Fruit fly (Drosophila melanogaster) whole organism, prepupa: ENCODE measurements around the gene CG42502.

Source experiments
- CG10669 ChIP-seq: fragments of 200-800 bp; sonication (Bioruptor generic); optimal IDR thresholded peaks from 3 replicates; lab custom pipeline; 2018; ENCODE audit warnings: missing biosample characterization, mild to moderate bottlenecking, missing genetic modification characterization, moderate library complexity
- CG3032 ChIP-seq: fragments of 200-800 bp; optimal IDR thresholded peaks from 2 replicates; lab custom pipeline; 2019; ENCODE audit warnings: missing biosample characterization, mild to moderate bottlenecking, missing genetic modification characterization, moderate library complexity
- Ets96B ChIP-seq: fragments of 200-800 bp; optimal IDR thresholded peaks from 2 replicates; lab custom pipeline; 2019; ENCODE audit warnings: missing biosample characterization, mild to moderate bottlenecking, missing genetic modification characterization, moderate library complexity
- Sox14 ChIP-seq: fragments of 200-800 bp; sonication (Bioruptor generic); optimal IDR thresholded peaks from 3 replicates; lab custom pipeline; 2016; ENCODE audit warnings: missing biosample characterization, missing genetic modification characterization
- fd85E ChIP-seq: fragments of 200-800 bp; sonication (Bioruptor generic); optimal IDR thresholded peaks from 3 replicates; lab custom pipeline; 2016; ENCODE audit warnings: missing biosample characterization, missing genetic modification characterization

DNA sequence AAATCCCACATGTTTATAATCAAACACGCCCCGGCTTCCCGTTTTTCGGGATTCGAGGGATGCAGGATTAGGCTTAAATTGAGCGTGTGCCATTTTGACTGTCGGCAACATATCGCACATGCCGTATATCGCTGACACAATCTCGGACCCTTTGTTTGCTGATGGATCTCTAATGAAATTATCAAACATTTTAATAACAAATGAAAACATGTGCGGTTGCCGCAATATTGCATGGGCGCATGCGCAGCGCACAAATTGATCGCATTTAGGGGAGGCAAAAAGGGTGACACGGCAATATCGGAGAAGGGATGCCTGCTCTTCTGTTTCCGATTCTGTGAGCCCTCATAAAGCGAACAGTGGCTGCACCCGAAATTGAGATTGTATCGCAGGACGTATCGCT, 35.8 kb downstream of the CG42502 start:
- TF ChIP-seq fd85E: no peak
- no peak for TF ChIP-seq CG10669
- no peak for TF ChIP-seq Sox14 (GFP tag; lab: Kevin White, UChicago)
- TF ChIP-seq Ets96B (tag; lab: Kevin White, UChicago): no peak
- no peak for TF ChIP-seq CG3032 (tag; lab: Kevin White, UChicago)
